Fruit fly (Drosophila melanogaster) S2 (cell line): ENCODE measurements around the gene PH4alphaNE3.

ENCODE experiments used
- CG8478 ChIP-seq: fragments of >200 bp; optimal IDR thresholded peaks from 2 replicates; lab custom pipeline; 2018
- CTCF ChIP-seq, 2 experiments: fragments of >200 bp; optimal IDR thresholded peaks; 2 replicates each; lab custom pipeline; 2018

- TF ChIP-seq CG8478 (lab: Kevin White, UChicago), result no peak
- no peak for TF ChIP-seq CTCF (optimal IDR thresholded peaks at IDR 0.05; lab: Kevin White, UChicago)
Observed at dm6 chr3R:30616098-30616857, 12.3 kb downstream of the PH4alphaNE3 start.
